Fruit fly (Drosophila melanogaster) whole organism: ENCODE measurements around the gene alpha-Est4.

Experiments
- CG8478 ChIP-seq: fragments of >200 bp; optimal IDR thresholded peaks from 2 replicates; lab custom pipeline; 2018; ENCODE audit warnings: inconsistent platforms
- Dll ChIP-seq: fragments of >200 bp; optimal IDR thresholded peaks from 2 replicates; lab custom pipeline; 2017
- pan ChIP-seq: fragments of >200 bp; optimal IDR thresholded peaks from 2 replicates; lab custom pipeline; 2017
- psq ChIP-seq: fragments of >200 bp; optimal IDR thresholded peaks from 2 replicates; lab custom pipeline; 2017
- usp ChIP-seq: fragments of >200 bp; optimal IDR thresholded peaks from 2 replicates; lab custom pipeline; 2017; ENCODE audit warnings: missing biosample characterization, missing genetic modification characterization, mixed read lengths

DNA sequence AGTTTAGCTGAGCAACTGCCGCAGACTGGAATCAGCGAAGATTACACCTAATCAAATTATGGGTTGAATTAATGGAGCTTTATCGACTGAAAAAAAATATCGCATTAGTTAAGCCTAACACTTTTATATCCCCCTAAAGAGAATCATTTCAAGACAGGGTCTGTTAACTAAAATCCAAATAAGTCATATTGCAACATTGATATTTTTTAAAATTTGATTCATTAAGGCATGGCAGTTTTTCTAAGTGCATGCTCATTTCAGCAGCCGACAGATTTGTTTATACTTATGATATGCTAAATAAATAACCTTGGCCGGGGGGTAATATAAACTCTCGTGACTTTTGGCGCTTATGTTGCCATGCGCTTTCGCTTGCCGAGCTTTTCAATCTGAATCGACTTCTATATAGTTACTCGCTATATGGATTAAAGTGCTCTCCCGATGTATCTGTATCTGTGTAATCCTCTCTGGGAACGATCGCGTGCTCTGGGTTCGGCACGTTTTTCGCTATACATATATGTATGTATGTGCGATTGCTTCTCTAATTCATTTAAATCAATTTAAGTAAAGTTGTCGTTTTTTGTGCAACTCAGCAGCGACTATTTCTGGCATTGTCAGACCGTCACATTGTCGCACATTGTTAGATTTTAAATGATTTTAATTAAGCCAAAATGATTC, 32.0 kb downstream of the alpha-Est4 start:
- TF ChIP-seq usp = no peak
- no peak for TF ChIP-seq CG8478 (lab: Kevin White, UChicago)
- TF ChIP-seq pan (lab: Kevin White, UChicago) = no peak
- no peak for TF ChIP-seq psq (lab: Kevin White, UChicago)
- no peak for TF ChIP-seq Dll (lab: Kevin White, UChicago)
